Fruit fly (Drosophila melanogaster): ENCODE data around the gene Gs2.

The Gs2 gene

DNA sequence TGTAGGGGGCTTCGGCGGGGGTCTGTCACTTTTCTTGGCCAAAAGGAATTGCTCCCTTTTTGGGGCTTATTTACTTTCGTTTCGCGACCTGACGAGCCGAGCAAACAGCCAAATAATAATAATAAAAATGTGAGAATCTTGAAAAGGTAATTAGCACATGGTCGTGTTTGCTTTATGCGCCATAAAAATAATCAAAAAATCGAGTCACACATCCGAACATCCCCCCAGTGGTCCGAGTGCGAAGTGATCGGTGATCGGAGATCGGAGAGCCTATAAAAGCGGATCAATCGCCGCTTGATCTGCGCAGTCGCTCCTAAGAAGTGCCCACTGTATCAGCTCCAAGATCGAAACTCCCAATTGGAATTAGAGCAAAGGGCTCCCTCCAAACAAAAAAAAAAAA, at the start of gene Gs2:
TSS of gene Gs2 (plus strand) at position 301 of the 400 bp plus-strand sequence.
- no peak for TF ChIP-seq noc (tag; optimal IDR thresholded peaks at IDR 0.05)

DNA sequence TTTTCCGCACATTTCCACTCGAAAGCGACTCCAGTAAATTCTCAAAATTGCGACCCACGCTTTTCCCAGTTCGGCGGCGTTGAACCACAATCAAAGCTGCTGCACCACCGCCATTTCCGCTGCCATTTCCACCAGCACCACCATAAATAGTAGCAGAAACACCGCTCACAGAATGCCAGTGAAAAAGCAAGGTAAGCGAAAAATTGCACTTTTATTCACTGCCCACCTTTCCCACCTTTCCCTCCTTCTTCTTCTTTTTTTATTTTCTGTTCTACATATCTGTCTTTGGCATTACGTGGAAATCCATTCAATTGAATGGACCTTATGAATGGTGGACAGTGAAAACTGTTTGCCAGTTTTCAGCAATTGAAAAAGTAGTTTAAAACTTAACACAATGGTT, 48.3 kb upstream of the Gs2 start:
- TF ChIP-seq noc (tag; optimal IDR thresholded peaks at IDR 0.05): no peak

DNA sequence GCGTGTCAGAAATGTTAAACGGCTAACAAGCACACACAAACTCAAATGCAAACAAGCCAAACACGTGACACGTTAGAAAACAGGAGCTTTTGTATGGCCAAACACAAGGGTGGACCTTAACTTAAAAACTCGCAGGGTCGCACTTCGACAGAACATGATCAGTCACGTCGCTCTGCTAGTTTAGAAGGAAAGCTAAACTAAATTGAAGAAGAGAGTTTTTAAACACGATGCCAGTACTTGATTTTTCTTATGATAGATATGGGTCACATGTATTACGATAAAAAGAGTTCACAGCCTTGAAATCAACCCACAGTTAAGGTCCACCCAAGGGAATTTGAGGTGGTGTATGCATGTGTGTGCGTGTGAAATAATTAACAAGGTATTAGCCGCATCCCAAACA, 44.2 kb upstream of the Gs2 start:
- TF ChIP-seq noc (tag; optimal IDR thresholded peaks at IDR 0.05): no peak

DNA sequence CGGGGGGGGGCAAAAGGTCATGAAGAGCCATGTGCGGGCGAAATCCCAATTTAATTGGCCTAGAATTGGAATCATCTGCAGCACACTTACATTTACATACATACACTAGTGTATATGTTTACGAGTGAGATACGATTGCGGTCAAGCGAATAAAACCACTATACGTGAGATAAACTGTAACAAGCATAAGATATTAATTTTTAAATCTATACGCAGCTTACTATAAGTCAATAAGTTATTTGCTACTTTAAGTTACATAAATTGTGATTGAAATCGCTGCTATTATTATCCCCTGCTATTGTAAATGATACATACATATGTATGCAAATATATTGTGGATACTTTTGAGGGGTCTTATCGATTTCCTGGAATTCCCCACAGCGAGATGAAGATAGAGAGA, 43.5 kb upstream of the Gs2 start:
- TF ChIP-seq noc (tag; optimal IDR thresholded peaks at IDR 0.05): no peak

DNA sequence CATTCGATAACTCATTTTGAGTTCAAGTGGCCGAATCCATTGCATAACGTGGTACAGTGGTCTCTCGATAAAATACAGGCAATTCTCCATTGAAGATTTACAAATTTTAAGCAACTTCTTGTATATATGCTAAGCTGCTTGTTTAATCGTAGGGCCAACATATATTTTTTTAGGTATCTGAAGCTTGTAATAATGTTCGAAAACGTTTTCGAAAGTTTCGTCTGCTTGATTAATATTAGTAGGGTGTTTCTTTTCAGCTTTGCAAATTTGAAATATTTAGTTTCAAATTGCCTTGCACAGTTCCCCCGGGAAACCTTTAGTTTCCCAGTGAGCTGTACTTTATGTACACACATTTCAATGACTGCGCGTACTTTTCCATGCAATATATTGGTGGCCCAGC, 42.9 kb upstream of the Gs2 start:
- no peak for TF ChIP-seq noc (tag; optimal IDR thresholded peaks at IDR 0.05)

DNA sequence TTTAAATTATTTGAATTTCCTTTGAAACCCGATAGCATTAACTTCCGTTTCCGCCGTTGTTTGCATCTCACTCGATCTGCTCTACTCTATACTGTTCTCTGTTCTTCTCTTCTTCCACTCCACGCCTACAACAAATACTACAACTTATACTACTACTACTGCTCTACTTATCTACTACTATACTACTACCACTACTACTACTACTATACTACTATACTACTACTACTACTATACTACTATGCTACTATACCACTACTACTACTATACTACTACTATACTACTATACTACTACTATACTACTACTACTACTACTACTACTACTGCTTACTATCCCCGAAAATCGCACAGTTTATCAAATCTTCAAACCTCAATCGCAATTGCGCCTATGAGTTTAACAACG, 40.0 kb upstream of the Gs2 start:
- no peak for TF ChIP-seq noc (tag; optimal IDR thresholded peaks at IDR 0.05)

DNA sequence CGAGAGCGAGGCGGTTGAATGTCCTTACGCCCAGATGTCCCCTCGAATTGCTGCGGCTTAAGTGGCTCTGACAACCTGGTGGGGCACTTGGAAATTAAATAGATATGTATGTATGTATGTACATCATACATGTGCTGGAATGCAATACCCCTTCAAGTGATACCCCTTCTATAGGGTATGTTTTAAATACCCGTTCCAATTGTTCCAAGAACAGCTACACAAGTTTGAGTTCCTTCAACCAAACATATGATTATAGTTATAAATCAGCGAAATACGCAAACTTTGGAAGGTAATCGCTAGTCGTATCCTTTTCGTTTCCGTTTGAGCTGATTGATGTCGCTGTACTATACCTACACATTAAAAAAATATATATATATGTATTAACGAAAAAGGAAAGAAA, 39.1 kb upstream of the Gs2 start:
- no peak for TF ChIP-seq noc (tag; optimal IDR thresholded peaks at IDR 0.05)

DNA sequence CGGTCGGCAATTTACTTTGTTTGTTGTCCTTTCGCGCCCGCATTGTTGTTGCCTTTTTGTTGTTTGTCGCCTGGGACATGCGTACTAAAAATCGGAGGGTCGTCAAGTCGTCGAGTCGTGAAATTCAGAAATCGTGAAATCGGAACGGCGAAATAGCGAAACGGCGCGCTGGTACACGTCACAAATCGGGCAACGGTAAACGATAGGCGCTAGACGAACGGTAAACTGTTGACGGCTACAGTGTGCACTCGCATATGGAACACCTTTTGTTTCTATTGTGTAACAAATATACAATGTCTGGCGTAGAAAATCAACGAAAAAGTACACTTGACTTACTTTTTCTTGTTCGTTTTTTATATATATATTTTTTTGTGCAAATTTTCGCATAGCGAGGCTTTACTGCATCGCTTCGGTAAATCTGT, 38.6 kb upstream of the Gs2 start:
- peak; percentile 45 for TF ChIP-seq noc (tag; optimal IDR thresholded peaks at IDR 0.05)

DNA sequence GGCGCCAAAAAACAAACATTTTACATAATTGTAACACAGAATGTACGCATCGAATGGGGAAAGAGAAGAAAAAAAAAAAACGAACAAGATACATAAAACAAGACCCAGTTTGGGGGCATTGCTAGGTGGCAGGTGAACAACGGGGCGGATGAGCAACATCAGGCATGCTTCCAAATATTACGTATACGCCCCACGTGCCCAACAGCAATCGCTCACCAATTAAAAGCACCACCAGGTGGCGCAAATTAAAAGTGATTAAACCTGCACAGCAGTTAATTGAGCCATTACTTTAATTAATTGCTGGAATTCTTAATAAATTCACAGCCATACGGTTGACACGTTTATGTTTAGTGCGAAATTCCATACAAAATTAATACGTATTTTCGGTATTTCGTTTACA, 37.1 kb upstream of the Gs2 start:
- TF ChIP-seq noc (tag; optimal IDR thresholded peaks at IDR 0.05): no peak

DNA sequence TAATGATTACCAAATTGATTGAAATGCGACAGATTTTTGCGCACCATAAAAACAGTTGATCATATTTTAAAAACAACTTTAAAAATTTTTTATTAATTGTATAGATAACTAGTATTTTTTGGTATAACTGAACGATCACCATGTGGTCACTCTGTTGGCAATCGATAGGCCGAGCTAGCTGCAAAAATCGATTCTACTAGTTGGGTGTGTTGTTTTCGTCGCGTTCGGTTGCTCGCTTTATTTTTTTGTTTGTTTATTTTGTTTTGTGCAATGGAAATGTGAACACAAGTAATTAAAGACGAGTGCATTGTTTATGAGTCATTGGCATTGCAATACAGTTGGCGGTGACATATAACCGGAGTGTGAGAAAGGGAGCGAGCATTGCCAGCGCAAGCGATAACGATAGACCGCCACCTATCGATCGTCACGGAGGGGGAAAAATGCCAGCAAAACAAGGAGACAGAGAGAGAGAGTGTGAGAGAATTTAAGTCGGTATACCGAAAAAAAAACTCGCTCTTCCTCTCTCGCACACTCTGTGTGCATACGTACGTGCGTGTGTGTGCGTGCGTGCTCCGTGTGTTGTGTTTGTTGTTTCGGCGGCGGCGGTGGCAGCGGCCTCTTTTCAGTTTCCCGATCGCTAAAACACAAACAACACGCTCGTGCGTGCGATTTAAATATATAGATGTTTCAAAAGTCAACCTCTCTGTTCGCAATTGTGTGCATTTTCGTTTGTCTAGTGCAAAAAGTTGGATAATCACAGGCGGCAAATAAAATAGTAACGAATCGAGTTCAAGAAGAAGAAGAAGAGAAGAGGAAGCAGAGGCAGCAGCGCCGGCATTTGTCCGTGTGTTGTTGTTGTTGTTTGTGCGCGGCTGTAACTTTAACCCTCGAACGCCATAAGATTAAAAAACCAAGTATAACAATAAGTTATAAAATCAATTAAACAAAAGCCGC, 32.9 kb upstream of the Gs2 start:
- no peak for TF ChIP-seq noc (tag; optimal IDR thresholded peaks at IDR 0.05)

DNA sequence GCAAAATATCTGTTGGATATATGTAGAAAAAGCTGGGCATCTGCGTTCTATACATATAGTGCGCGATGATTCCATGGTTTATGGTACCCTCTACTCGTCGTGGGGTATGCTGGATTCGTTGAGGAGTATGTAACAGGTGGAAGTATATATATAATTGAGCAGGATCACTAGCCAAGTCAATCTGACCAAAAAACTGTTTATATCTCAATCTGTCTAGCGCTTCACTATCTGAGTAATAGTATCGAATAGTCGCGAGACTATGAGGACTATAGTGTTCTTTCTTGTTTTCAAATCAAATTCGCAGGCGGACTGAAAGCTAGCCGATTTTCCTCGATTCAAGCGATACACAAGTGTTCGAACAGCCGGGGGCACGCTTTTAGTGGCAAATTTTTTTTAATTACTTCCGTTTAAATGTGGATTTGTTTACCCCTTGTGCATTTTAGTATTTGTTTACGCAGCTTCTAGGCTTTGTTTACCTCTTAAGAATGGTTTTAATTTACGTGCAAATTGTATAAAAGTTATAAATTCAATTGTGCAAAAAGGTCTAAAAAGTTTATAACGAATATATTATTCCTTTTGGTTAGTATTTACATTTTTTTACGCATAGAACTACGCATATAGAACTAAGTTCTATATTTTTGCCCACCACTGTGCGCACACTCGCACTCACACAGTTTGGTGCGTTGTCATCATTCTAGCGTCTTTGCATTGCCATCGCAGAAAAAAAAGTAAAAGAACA, 31.8 kb upstream of the Gs2 start:
- peak; percentile 76 for TF ChIP-seq noc (tag; optimal IDR thresholded peaks at IDR 0.05)

DNA sequence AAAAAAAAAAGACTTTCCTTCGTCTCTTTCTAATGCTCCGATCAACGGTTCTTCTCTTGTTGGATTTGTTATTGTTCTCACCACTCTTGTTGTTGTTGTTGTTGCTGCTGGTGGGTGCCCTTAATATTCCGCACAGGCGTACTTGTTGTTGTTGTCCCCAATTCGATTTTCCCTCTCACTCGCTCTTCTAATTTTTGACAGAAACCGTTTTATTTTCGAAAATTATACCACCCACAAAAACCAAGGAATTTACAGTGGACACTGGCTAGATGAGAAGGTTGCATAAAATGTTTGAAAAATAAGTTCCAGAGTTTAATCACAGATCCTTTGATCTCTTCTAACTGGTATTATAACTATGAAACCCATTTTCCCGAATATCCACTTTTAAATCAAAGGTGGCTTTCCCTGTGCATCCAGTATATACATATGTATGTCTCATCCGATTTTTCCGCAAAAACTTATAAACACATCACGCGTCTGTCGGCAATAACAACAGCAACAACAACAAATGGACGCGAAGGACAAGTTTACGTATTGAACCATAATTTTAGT, 31.2 kb upstream of the Gs2 start:
- peak; percentile 52 for TF ChIP-seq noc (tag; optimal IDR thresholded peaks at IDR 0.05)

DNA sequence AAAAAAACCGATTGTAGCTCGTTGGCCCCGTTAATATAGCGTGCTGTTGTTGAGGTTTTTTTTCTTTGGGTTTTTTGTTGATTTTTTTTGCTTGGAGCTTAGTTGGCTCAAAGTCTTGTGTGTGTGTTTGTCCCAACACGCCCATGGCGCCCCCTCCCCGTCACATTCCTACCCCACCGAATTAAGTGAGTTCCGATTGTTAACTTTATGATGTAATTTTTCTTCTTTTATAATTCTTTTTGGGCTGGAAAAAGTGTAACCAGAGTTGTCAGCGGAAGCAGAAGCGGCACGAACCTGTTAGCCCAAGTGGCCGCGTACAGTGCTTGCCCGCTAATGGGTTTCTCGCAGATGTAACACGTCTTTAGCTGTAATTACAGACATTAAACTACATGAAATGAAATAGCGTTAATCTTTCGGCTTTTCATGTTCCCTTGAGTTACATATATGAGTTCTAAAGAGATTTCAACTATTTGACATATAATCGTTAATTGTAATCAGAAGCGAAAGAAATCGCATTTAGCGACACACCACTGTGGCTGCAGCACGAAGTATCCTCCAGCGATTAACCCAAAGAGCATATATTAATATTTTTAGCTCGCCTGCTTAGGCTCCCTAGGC, 29.5 kb upstream of the Gs2 start:
- TF ChIP-seq noc (tag; optimal IDR thresholded peaks at IDR 0.05): no peak

DNA sequence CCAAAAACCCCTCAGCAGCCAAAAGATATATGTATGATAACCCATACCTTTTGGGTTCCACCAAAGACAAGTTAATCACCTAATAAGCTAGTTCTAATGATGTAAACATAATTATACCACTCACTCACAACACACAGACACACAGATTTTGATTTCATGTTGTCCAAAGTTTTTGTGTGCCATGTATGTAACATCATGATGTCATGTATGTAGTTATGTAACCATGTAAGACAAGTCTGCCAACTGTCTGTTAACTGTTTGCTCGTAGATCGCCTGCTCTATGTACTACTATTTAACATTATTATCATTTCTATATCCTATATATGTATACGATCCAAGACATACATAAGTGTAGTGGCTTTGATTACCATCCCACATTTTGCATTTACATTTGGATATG, 18.4 kb upstream of the Gs2 start:
- no peak for TF ChIP-seq noc (tag; optimal IDR thresholded peaks at IDR 0.05)

DNA sequence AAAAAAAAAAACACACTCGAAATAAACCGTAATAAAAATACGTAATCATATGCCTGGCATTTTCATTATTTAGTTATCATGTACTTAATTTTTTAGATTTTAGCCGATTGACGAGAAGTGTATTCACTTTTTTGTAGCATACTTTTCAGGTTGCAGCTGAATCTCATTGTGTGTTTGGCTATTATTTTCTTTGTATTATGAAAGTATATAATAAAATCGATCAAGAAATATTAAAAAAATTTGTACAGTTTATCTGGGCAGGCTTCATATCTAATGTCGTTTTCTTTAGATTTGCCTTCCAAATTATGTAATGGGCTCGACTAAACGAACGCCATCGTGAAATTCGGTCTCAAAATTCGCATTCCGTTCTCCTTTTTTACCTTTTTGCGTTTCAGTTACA, 13.0 kb upstream of the Gs2 start, which contains the start of gene CG15196:
TSS of gene CG15196 (plus strand) at position 301 of the 400 bp plus-strand sequence.
- no peak for TF ChIP-seq noc (tag; optimal IDR thresholded peaks at IDR 0.05)

DNA sequence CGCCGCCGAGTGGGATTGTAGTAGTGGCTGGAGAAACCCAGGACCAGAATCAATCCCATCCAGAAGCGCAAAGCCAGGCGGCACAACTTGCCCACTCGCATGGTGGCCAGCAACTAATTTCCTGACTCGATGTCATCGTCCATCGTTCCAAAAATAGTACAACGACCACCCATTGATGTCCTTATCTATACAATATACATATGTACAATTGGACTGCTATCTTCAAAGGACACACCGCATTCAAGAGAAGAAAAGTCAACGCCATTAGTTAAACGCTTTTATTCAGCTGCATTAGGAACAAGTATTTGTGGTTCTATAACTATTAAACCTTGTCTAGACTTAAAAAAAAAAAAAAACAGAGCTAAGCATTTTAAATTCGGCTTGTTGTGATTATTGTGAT, 9.5 kb upstream of the Gs2 start, which contains the start of gene Gr10b:
TSS of gene Gr10b (minus strand) at position 101 of the 400 bp plus-strand sequence.
- TF ChIP-seq noc (tag; optimal IDR thresholded peaks at IDR 0.05): no peak

Data from whole organism, larva.